In genomic region chrIII:1323555-1323954, ce11 we compare ENCODE assay signal across 6 worm cellular contexts.
A peak's percentile ranks its signal among the peaks of the same experiment; 100 is the strongest.
TF ChIP-seq lines count a peak whose summit lies in the region.

No protein-coding gene starts in this region.

TF ChIP-seq in whole organism, L1 larva, 84 proteins besides CTCF, POLR2A, EP300 and RAD21:
- TF ChIP-seq rnt-1 (tag; optimal IDR thresholded peaks at IDR 0.05; lab: Kevin White, UChicago) (no peak), pqm-1 (tag; optimal IDR thresholded peaks at IDR 0.05; lab: Kevin White, UChicago) (peak; percentile 89), lsy-2 (tag; optimal IDR thresholded peaks at IDR 0.05; lab: Kevin White, UChicago) (peak in 1 of 2 experiments; percentile 20), pax-3 (tag; optimal IDR thresholded peaks at IDR 0.05; lab: Kevin White, UChicago) (peak; percentile 16), xbp-1 (tag; optimal IDR thresholded peaks at IDR 0.05; lab: Kevin White, UChicago) (no peak), elt-2 (tag; optimal IDR thresholded peaks at IDR 0.05; lab: Kevin White, UChicago) (peak; percentile 92), lin-14 (GFP tag; optimal IDR thresholded peaks at IDR 0.05; lab: Kevin White, UChicago) (no peak)

TF ChIP-seq in whole organism, L2 larva, 48 proteins besides CTCF, POLR2A, EP300 and RAD21:
- TF ChIP-seq mdl-1 (tag; optimal IDR thresholded peaks at IDR 0.05; lab: Kevin White, UChicago) (no peak), lin-13 (GFP tag; optimal IDR thresholded peaks at IDR 0.05; lab: Kevin White, UChicago) (no peak), sma-9 (GFP tag; optimal IDR thresholded peaks at IDR 0.05; lab: Kevin White, UChicago) (peak; percentile 42), sma-9 (tag; optimal IDR thresholded peaks at IDR 0.05; lab: Kevin White, UChicago) (no peak), ceh-82 (tag; optimal IDR thresholded peaks at IDR 0.05; lab: Kevin White, UChicago) (no peak), lin-11 (tag; optimal IDR thresholded peaks at IDR 0.05; lab: Kevin White, UChicago) (no peak), crh-2 (tag; optimal IDR thresholded peaks at IDR 0.05; lab: Kevin White, UChicago) (peak; percentile 1), mbf-1 (tag; optimal IDR thresholded peaks at IDR 0.05; lab: Kevin White, UChicago) (no peak), fos-1 (tag; optimal IDR thresholded peaks at IDR 0.05; lab: Kevin White, UChicago) (peak; percentile 89)

TF ChIP-seq in whole organism, L3 larva, 47 proteins besides CTCF, POLR2A, EP300 and RAD21:
- TF ChIP-seq mml-1 (tag; optimal IDR thresholded peaks at IDR 0.05; lab: Kevin White, UChicago), result no peak
- no peak for TF ChIP-seq egl-27 (tag; optimal IDR thresholded peaks at IDR 0.05; lab: Kevin White, UChicago)
- TF ChIP-seq elt-2 (tag; optimal IDR thresholded peaks at IDR 0.05; lab: Kevin White, UChicago), result peak; percentile 94
- TF ChIP-seq pqm-1 (tag; optimal IDR thresholded peaks at IDR 0.05; lab: Kevin White, UChicago), result peak; percentile 81

TF ChIP-seq in whole organism, L4 larva, 104 proteins besides CTCF, POLR2A, EP300 and RAD21:
- no peak for TF ChIP-seq ceh-44 (GFP tag; IDR thresholded peaks at IDR 0.05; lab: Robert Waterston, UW)
- TF ChIP-seq ces-1 (GFP tag; optimal IDR thresholded peaks at IDR 0.05; lab: Kevin White, UChicago), result no peak
- TF ChIP-seq daf-16 (GFP tag; optimal IDR thresholded peaks at IDR 0.05; lab: Kevin White, UChicago), result no peak
- TF ChIP-seq daf-16 (tag; optimal IDR thresholded peaks at IDR 0.05; lab: Kevin White, UChicago), result peak; percentile 56
- peak in 1 of 2 experiments; percentile 22 for TF ChIP-seq mdl-1 (tag; optimal IDR thresholded peaks at IDR 0.05; lab: Kevin White, UChicago)
- no peak for TF ChIP-seq ZK546.5 (tag; optimal IDR thresholded peaks at IDR 0.05; lab: Kevin White, UChicago)
- peak; percentile 40 for TF ChIP-seq hlh-11 (tag; optimal IDR thresholded peaks at IDR 0.05; lab: Kevin White, UChicago)
- TF ChIP-seq lsy-2 (tag; optimal IDR thresholded peaks at IDR 0.05; lab: Kevin White, UChicago), result peak in 1 of 2 experiments; percentile 36
- peak; percentile 63 for TF ChIP-seq nhr-77 (tag; optimal IDR thresholded peaks at IDR 0.05; lab: Kevin White, UChicago)
- peak; percentile 84 for TF ChIP-seq nhr-6 (tag; optimal IDR thresholded peaks at IDR 0.05; lab: Kevin White, UChicago)
- TF ChIP-seq hif-1 (tag; optimal IDR thresholded peaks at IDR 0.05; lab: Kevin White, UChicago), result no peak
- peak; percentile 89 for TF ChIP-seq nhr-28 (tag; optimal IDR thresholded peaks at IDR 0.05; lab: Kevin White, UChicago)
- TF ChIP-seq dve-1 (tag; optimal IDR thresholded peaks at IDR 0.05; lab: Kevin White, UChicago; ENCODE audit: insufficient read depth), result peak; percentile 19
- no peak for TF ChIP-seq F37D6.2 (tag; optimal IDR thresholded peaks at IDR 0.05; lab: Kevin White, UChicago)
- TF ChIP-seq gei-8 (GFP tag; optimal IDR thresholded peaks at IDR 0.05; lab: Kevin White, UChicago), result no peak
- TF ChIP-seq dmd-6 (GFP tag; IDR thresholded peaks at IDR 0.05; lab: Robert Waterston, UW), result peak; percentile 83
- TF ChIP-seq ceh-28 (tag; optimal IDR thresholded peaks at IDR 0.05; lab: Kevin White, UChicago), result no peak
- TF ChIP-seq nhr-76 (tag; optimal IDR thresholded peaks at IDR 0.05; lab: Kevin White, UChicago), result no peak
- TF ChIP-seq dmd-9 (GFP tag; IDR thresholded peaks at IDR 0.05; lab: Robert Waterston, UW), result no peak
- peak; percentile 96 for TF ChIP-seq pqm-1 (tag; optimal IDR thresholded peaks at IDR 0.05; lab: Kevin White, UChicago)
- peak; percentile 41; the same call in 1 of the 2 replicates for TF ChIP-seq nhr-41 (GFP tag; IDR thresholded peaks at IDR 0.05; lab: Robert Waterston, UW)

TF ChIP-seq in whole organism, late embryonic, 69 proteins besides CTCF, POLR2A, EP300 and RAD21:
- TF ChIP-seq ahr-1 (tag; optimal IDR thresholded peaks at IDR 0.05; lab: Kevin White, UChicago), result no peak
- TF ChIP-seq elt-2 (tag; optimal IDR thresholded peaks at IDR 0.05; lab: Kevin White, UChicago), result peak; percentile 91

TF ChIP-seq in whole organism, young adult, 124 proteins besides CTCF, POLR2A, EP300 and RAD21:
- TF ChIP-seq madf-8 (GFP tag; conservative IDR thresholded peaks at IDR 0.05; lab: Robert Waterston, UW) (no peak), lin-26 (GFP tag; IDR thresholded peaks at IDR 0.05; lab: Robert Waterston, UW) (no peak), dpff-1 (tag; optimal IDR thresholded peaks at IDR 0.05; lab: Kevin White, UChicago) (no peak), F37B4.10 (GFP tag; IDR thresholded peaks at IDR 0.05; lab: Robert Waterston, UW) (no peak), sea-2 (GFP tag; IDR thresholded peaks at IDR 0.05; lab: Robert Waterston, UW) (no peak), lsl-1 (GFP tag; optimal IDR thresholded peaks at IDR 0.05; lab: Kevin White, UChicago) (no peak), tbx-9 (tag; optimal IDR thresholded peaks at IDR 0.05; lab: Kevin White, UChicago; ENCODE audit: borderline replicate concordance) (no peak), madf-3 (GFP tag; IDR thresholded peaks at IDR 0.05; lab: Robert Waterston, UW) (no peak), D2030.7 (GFP tag; IDR thresholded peaks at IDR 0.05; lab: Robert Waterston, UW) (no peak), Y79H2A.3 (GFP tag; conservative IDR thresholded peaks at IDR 0.05; lab: Robert Waterston, UW) (no peak), bed-2 (GFP tag; IDR thresholded peaks at IDR 0.05; lab: Robert Waterston, UW) (no peak), ets-4 (GFP tag; optimal IDR thresholded peaks at IDR 0.05; lab: Kevin White, UChicago) (peak; percentile 17), xnd-1 (tag; optimal IDR thresholded peaks at IDR 0.05; lab: Kevin White, UChicago) (no peak), bed-1 (GFP tag; IDR thresholded peaks at IDR 0.05; lab: Robert Waterston, UW) (no peak), Y67H2A.10 (GFP tag; conservative IDR thresholded peaks at IDR 0.05; lab: Robert Waterston, UW) (no peak), T26A5.8 (tag; optimal IDR thresholded peaks at IDR 0.05; lab: Kevin White, UChicago) (no peak), hlh-26 (GFP tag; conservative IDR thresholded peaks at IDR 0.05; lab: Robert Waterston, UW) (no peak), atf-7 (tag; optimal IDR thresholded peaks at IDR 0.05; lab: Kevin White, UChicago) (peak; percentile 35), ztf-26 (tag; optimal IDR thresholded peaks at IDR 0.05; lab: Kevin White, UChicago) (no peak), ekl-4 (GFP tag; IDR thresholded peaks at IDR 0.05; lab: Robert Waterston, UW) (no peak), sdz-38 (tag; optimal IDR thresholded peaks at IDR 0.05; lab: Kevin White, UChicago) (no peak), unc-62 (GFP tag; optimal IDR thresholded peaks at IDR 0.05; lab: Kevin White, UChicago) (no peak), nhr-80 (tag; optimal IDR thresholded peaks at IDR 0.05; lab: Kevin White, UChicago) (peak; percentile 72), die-1 (tag; optimal IDR thresholded peaks at IDR 0.05; lab: Kevin White, UChicago) (no peak), cebp-1 (GFP tag; IDR thresholded peaks at IDR 0.05; lab: Robert Waterston, UW) (peak; percentile 21; the same call in 1 of the 2 replicates), cebp-1 (tag; optimal IDR thresholded peaks at IDR 0.05; lab: Kevin White, UChicago) (peak; percentile 32), akir-1 (GFP tag; optimal IDR thresholded peaks at IDR 0.05; lab: Kevin White, UChicago) (no peak), K12H6.12 (tag; optimal IDR thresholded peaks at IDR 0.05; lab: Kevin White, UChicago) (no peak), unc-130 (GFP tag; optimal IDR thresholded peaks at IDR 0.05; lab: Kevin White, UChicago) (no peak), nfya-1 (tag; optimal IDR thresholded peaks at IDR 0.05; lab: Kevin White, UChicago; ENCODE audit: borderline replicate concordance, insufficient read depth) (no peak), mes-4 (tag; optimal IDR thresholded peaks at IDR 0.05; lab: Kevin White, UChicago) (no peak), F57C9.4 (tag; optimal IDR thresholded peaks at IDR 0.05; lab: Kevin White, UChicago) (no peak), mxl-1 (tag; optimal IDR thresholded peaks at IDR 0.05; lab: Kevin White, UChicago) (no peak), ztf-18 (tag; optimal IDR thresholded peaks at IDR 0.05; lab: Kevin White, UChicago) (no peak)
